Fruit fly (Drosophila melanogaster) whole organism, embryonic: ENCODE measurements around the gene Cow.

Experiments
- Atf6 ChIP-seq: fragments of 200-800 bp; sonication (Bioruptor generic); IDR thresholded peaks from 2 replicates; pipeline ENCODE4 v1.3.6; 2022; ENCODE audit warnings: missing biosample characterization, missing genetic modification characterization
- CG10321 ChIP-seq: fragments of 200-800 bp; sonication (Bioruptor generic); IDR thresholded peaks from 2 replicates; pipeline ENCODE4 v1.3.6; 2022; ENCODE audit warnings: missing biosample characterization, missing genetic modification characterization
- CG11093 ChIP-seq: fragments of 200-800 bp; sonication (Bioruptor generic); IDR thresholded peaks from 3 replicates; pipeline ENCODE4 v1.3.6; 2022; ENCODE audit warnings: missing biosample characterization, missing genetic modification characterization
- CG11247 ChIP-seq: fragments of 200-800 bp; sonication (Bioruptor generic); IDR thresholded peaks from 2 replicates; pipeline ENCODE4 v1.3.6; 2022; ENCODE audit warnings: missing biosample characterization, missing genetic modification characterization
- CG12659 ChIP-seq: fragments of 200-800 bp; sonication (Bioruptor generic); optimal IDR thresholded peaks from 3 replicates; lab custom pipeline; 2017; ENCODE audit warnings: mild to moderate bottlenecking, missing biosample characterization, missing genetic modification reagents, missing genetic modification characterization
- CG12744 ChIP-seq: fragments of 200-800 bp; sonication (Bioruptor generic); optimal IDR thresholded peaks from 2 replicates; lab custom pipeline; 2016; ENCODE audit warnings: missing biosample characterization, missing genetic modification characterization
- CG18011 ChIP-seq: fragments of 200-800 bp; sonication (Bioruptor generic); optimal IDR thresholded peaks from 2 replicates; lab custom pipeline; 2017; ENCODE audit warnings: missing biosample characterization, missing genetic modification characterization, mild to moderate bottlenecking, moderate library complexity, missing genotype
- CG18262 ChIP-seq: fragments of 200-800 bp; optimal IDR thresholded peaks from 3 replicates; lab custom pipeline; 2019; ENCODE audit warnings: missing biosample characterization, mild to moderate bottlenecking, missing genetic modification characterization, moderate library complexity
- CG1832 ChIP-seq: fragments of 200-800 bp; sonication (Bioruptor generic); optimal IDR thresholded peaks from 2 replicates; lab custom pipeline; 2017; ENCODE audit warnings: missing biosample characterization, mild to moderate bottlenecking, missing genetic modification characterization, inconsistent platforms
- CG2712 ChIP-seq: fragments of 200-800 bp; optimal IDR thresholded peaks from 3 replicates; lab custom pipeline; 2019; ENCODE audit warnings: missing biosample characterization, mild to moderate bottlenecking, missing genetic modification characterization, moderate library complexity
- CG31365 ChIP-seq: fragments of 200-800 bp; sonication (Bioruptor generic); optimal IDR thresholded peaks from 2 replicates; lab custom pipeline; 2018; ENCODE audit warnings: missing biosample characterization, mild to moderate bottlenecking, missing genetic modification characterization
- CG3163 ChIP-seq: fragments of 200-800 bp; sonication (Bioruptor generic); optimal IDR thresholded peaks from 3 replicates; lab custom pipeline; 2016; ENCODE audit warnings: missing biosample characterization, missing genetic modification characterization
- CG33213 ChIP-seq: fragments of 200-800 bp; sonication (Bioruptor generic); optimal IDR thresholded peaks from 3 replicates; lab custom pipeline; 2016; ENCODE audit warnings: missing biosample characterization, missing genetic modification characterization
- CG34224 ChIP-seq: fragments of 200-800 bp; sonication (Bioruptor generic); IDR thresholded peaks from 3 replicates; pipeline ENCODE4 v1.3.6; 2022; ENCODE audit warnings: missing biosample characterization, missing genetic modification characterization; ENCODE audit not compliant: partially characterized antibody
- CG34422 ChIP-seq: fragments of 200-800 bp; sonication (Bioruptor generic); IDR thresholded peaks from 3 replicates; pipeline ENCODE4 v1.3.6; 2022; ENCODE audit warnings: missing biosample characterization, missing genetic modification characterization
- CG43689 ChIP-seq: fragments of 200-800 bp; sonication (Bioruptor generic); IDR thresholded peaks from 2 replicates; pipeline ENCODE4 v1.3.6; 2022; ENCODE audit warnings: missing biosample characterization, missing genetic modification characterization
- CG7372 ChIP-seq: fragments of 200-800 bp; sonication (Bioruptor generic); IDR thresholded peaks from 2 replicates; pipeline ENCODE4 v1.3.6; 2022; ENCODE audit warnings: missing biosample characterization, missing genetic modification characterization
- CG7556 ChIP-seq: fragments of 200-800 bp; sonication (Bioruptor generic); optimal IDR thresholded peaks from 2 replicates; lab custom pipeline; 2017; ENCODE audit warnings: missing biosample characterization, mild to moderate bottlenecking, missing genetic modification characterization
- CG9215 ChIP-seq: fragments of 200-800 bp; sonication (Bioruptor generic); IDR thresholded peaks from 2 replicates; pipeline ENCODE4 v1.3.6; 2022; ENCODE audit warnings: missing biosample characterization, missing genetic modification characterization
- Deaf1 ChIP-seq: fragments of 200-800 bp; optimal IDR thresholded peaks from 3 replicates; lab custom pipeline; 2019; ENCODE audit warnings: missing biosample characterization, mild to moderate bottlenecking, missing genetic modification characterization, moderate library complexity
- Gug ChIP-seq: fragments of 200-800 bp; sonication (Bioruptor generic); IDR thresholded peaks from 4 replicates; pipeline ENCODE4 v1.3.6; 2022; ENCODE audit warnings: missing biosample characterization, missing genetic modification characterization
- HmgZ ChIP-seq: fragments of 200-800 bp; sonication (Bioruptor generic); optimal IDR thresholded peaks from 2 replicates; lab custom pipeline; 2018; ENCODE audit warnings: missing biosample characterization, mild to moderate bottlenecking, missing genetic modification characterization
- Hr51 ChIP-seq, 2 experiments: fragments of 200-800 bp; sonication (Bioruptor generic); optimal IDR thresholded peaks; 2 replicates in 1 of 2; 3 replicates in 1 of 2; lab custom pipeline; 2016 to 2018; ENCODE audit warnings: missing biosample characterization in 2 of 2, missing genetic modification characterization in 2 of 2, mild to moderate bottlenecking in 1 of 2, moderate library complexity in 1 of 2
- Hr78 ChIP-seq, 2 experiments: fragments of 200-800 bp in 1 of 2; fragments of >200 bp in 1 of 2; sonication (Bioruptor generic) in 1 of 2; optimal IDR thresholded peaks; 2 replicates each; lab custom pipeline; 2017 to 2019; ENCODE audit warnings: missing biosample characterization in 2 of 2, missing genetic modification characterization in 2 of 2, mild to moderate bottlenecking in 1 of 2, moderate library complexity in 1 of 2
- MBD-R2 ChIP-seq: fragments of 200-800 bp; sonication (Bioruptor generic); IDR thresholded peaks from 2 replicates; pipeline ENCODE4 v1.3.6; 2022; ENCODE audit warnings: missing biosample characterization, missing genetic modification characterization
- MTF-1 ChIP-seq: fragments of 200-800 bp; sonication (Bioruptor generic); optimal IDR thresholded peaks from 2 replicates; lab custom pipeline; 2018; ENCODE audit warnings: missing biosample characterization, mild to moderate bottlenecking, missing genetic modification characterization, borderline replicate concordance
- Mad ChIP-seq: fragments of 200-800 bp; sonication (Bioruptor generic); optimal IDR thresholded peaks from 2 replicates; lab custom pipeline; 2016; ENCODE audit warnings: missing biosample characterization, missing genetic modification characterization
- Myb ChIP-seq: fragments of 200-800 bp; sonication (Bioruptor generic); optimal IDR thresholded peaks from 2 replicates; lab custom pipeline; 2016; ENCODE audit warnings: missing biosample characterization, missing genetic modification characterization
- Six4 ChIP-seq: fragments of 200-800 bp; sonication (Bioruptor generic); optimal IDR thresholded peaks from 2 replicates; lab custom pipeline; 2016; ENCODE audit warnings: missing biosample characterization, missing genetic modification characterization
- Sox102F ChIP-seq: fragments of 200-800 bp; sonication (Bioruptor generic); optimal IDR thresholded peaks from 2 replicates; lab custom pipeline; 2018; ENCODE audit warnings: missing biosample characterization, mild to moderate bottlenecking, missing genetic modification characterization, moderate library complexity
- Xbp1 ChIP-seq: fragments of 200-800 bp; sonication (Bioruptor generic); optimal IDR thresholded peaks from 3 replicates; lab custom pipeline; 2016; ENCODE audit warnings: missing biosample characterization, mild to moderate bottlenecking, missing genetic modification characterization
- ac ChIP-seq: fragments of 200-800 bp; sonication (Bioruptor generic); optimal IDR thresholded peaks from 3 replicates; lab custom pipeline; 2017; ENCODE audit warnings: missing biosample characterization, mild to moderate bottlenecking, missing genetic modification characterization
- amos ChIP-seq: fragments of 200-800 bp; sonication (Bioruptor generic); IDR thresholded peaks from 2 replicates; pipeline ENCODE4 v1.3.6; 2022; ENCODE audit warnings: missing biosample characterization, missing genetic modification characterization; ENCODE audit not compliant: partially characterized antibody
- dati ChIP-seq: fragments of 200-800 bp; sonication (Bioruptor generic); IDR thresholded peaks from 2 replicates; pipeline ENCODE4 v1.3.6; 2022; ENCODE audit warnings: missing biosample characterization, missing genetic modification characterization
- gro ChIP-seq: fragments of 200-800 bp; sonication (Bioruptor generic); optimal IDR thresholded peaks from 2 replicates; lab custom pipeline; 2016; ENCODE audit warnings: missing biosample characterization, missing genetic modification characterization
- lilli ChIP-seq: fragments of 200-800 bp; sonication (Bioruptor generic); optimal IDR thresholded peaks from 3 replicates; lab custom pipeline; 2016; ENCODE audit warnings: missing biosample characterization, missing genetic modification characterization
- luna ChIP-seq: fragments of 200-800 bp; sonication (Bioruptor generic); optimal IDR thresholded peaks from 2 replicates; lab custom pipeline; 2016; ENCODE audit warnings: missing biosample characterization, missing genetic modification characterization
- nerfin-1 ChIP-seq: fragments of 200-800 bp; sonication (Bioruptor generic); optimal IDR thresholded peaks from 3 replicates; lab custom pipeline; 2019; ENCODE audit warnings: missing biosample characterization, mild to moderate bottlenecking, missing genetic modification characterization, moderate library complexity
- p53 ChIP-seq: fragments of 200-800 bp; sonication (Bioruptor generic); optimal IDR thresholded peaks from 2 replicates; lab custom pipeline; 2016; ENCODE audit warnings: missing biosample characterization, missing genetic modification characterization
- vvl ChIP-seq: fragments of 200-800 bp; sonication (Bioruptor generic); IDR thresholded peaks from 2 replicates; pipeline ENCODE4 v1.3.6; 2022; ENCODE audit warnings: missing biosample characterization, missing genetic modification characterization
- zfh1 ChIP-seq: fragments of 200-800 bp; sonication (Bioruptor generic); IDR thresholded peaks from 3 replicates; pipeline ENCODE4 v1.3.6; 2022; ENCODE audit warnings: missing biosample characterization, missing genetic modification characterization

Cow gene

DNA sequence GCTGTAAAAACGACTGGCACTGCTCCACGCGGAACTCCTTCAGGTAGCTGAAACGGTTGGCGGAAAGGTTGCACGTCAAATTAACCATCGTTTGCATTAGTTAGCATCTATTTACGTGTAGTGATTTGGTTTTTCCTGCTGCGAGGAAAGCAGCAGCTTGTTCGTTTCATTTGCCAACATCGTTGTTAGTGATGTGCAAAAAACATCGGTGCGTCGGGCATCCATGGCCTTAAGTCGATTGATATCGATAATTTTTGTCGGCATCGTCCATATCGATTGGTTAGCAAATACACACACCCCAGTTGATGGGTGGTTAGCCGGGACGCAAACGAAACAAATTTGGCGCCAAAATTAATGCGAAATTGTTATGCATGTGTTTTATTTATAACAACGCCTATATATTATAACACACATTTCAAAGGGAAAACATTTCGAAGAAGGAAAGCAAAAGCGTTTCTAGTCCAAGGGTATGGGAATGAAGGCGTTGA, 45.2 kb upstream of the Cow start, which contains the start of gene unk (continued):
- no peak for TF ChIP-seq CG10321 (GFP tag; lab: Robert Waterston, UW)
- TF ChIP-seq Mad (GFP tag; lab: Kevin White, UChicago), result peak; percentile 44
- TF ChIP-seq dati (GFP tag; lab: Robert Waterston, UW), result no peak
- TF ChIP-seq p53 (GFP tag; lab: Kevin White, UChicago), result no peak
- TF ChIP-seq Hr78 (GFP tag; optimal IDR thresholded peaks at IDR 0.05; lab: Kevin White, UChicago), result no peak
- TF ChIP-seq CG11093, result no peak
- peak; percentile 62 for TF ChIP-seq CG2712 (tag; lab: Kevin White, UChicago)
- TF ChIP-seq CG11247, result no peak
- peak; percentile 17 for TF ChIP-seq lilli (GFP tag; lab: Kevin White, UChicago)
- TF ChIP-seq CG34422 (GFP tag; lab: Robert Waterston, UW), result peak; percentile 37; the same call in 2 of the 3 replicates
- no peak for TF ChIP-seq nerfin-1 (tag; lab: Kevin White, UChicago)
- peak; percentile 80; the same call in 1 of the 2 replicates for TF ChIP-seq vvl (GFP tag; lab: Robert Waterston, UW)
- TF ChIP-seq MTF-1 (GFP tag; lab: Kevin White, UChicago), result no peak
- TF ChIP-seq CG7556 (GFP tag; lab: Kevin White, UChicago), result no peak
- TF ChIP-seq CG33213 (GFP tag; lab: Kevin White, UChicago), result peak; percentile 44
- peak; percentile 22 for TF ChIP-seq Xbp1
- TF ChIP-seq ac (GFP tag; lab: Kevin White, UChicago), result no peak
- peak; percentile 99 for TF ChIP-seq amos (GFP tag; lab: Robert Waterston, UW)
- no peak for TF ChIP-seq CG43689 (GFP tag; lab: Robert Waterston, UW)
- TF ChIP-seq CG18262 (tag; lab: Kevin White, UChicago), result no peak
- peak; percentile 56 for TF ChIP-seq Deaf1 (tag; lab: Kevin White, UChicago)
- TF ChIP-seq CG12744 (GFP tag; lab: Kevin White, UChicago), result no peak
- TF ChIP-seq HmgZ (tag; lab: Kevin White, UChicago), result peak; percentile 74
- TF ChIP-seq Six4 (GFP tag; lab: Kevin White, UChicago), result no peak
- TF ChIP-seq CG7372 (GFP tag; lab: Robert Waterston, UW), result no peak
- peak; percentile 19; the same call in 1 of the 2 replicates for TF ChIP-seq MBD-R2 (GFP tag; lab: Robert Waterston, UW)
- peak; percentile 16 for TF ChIP-seq CG12659
- no peak for TF ChIP-seq Atf6 (GFP tag; lab: Robert Waterston, UW)
- TF ChIP-seq Myb (GFP tag; lab: Kevin White, UChicago), result peak; percentile 62
- TF ChIP-seq CG1832 (GFP tag; lab: Kevin White, UChicago), result no peak
- peak; percentile 98 for TF ChIP-seq CG34224 (GFP tag; lab: Robert Waterston, UW)
- TF ChIP-seq CG9215 (GFP tag; lab: Robert Waterston, UW), result no peak
- TF ChIP-seq luna, result peak; percentile 50
- TF ChIP-seq Hr51 (GFP tag; optimal IDR thresholded peaks at IDR 0.05; lab: Kevin White, UChicago), result no peak
- peak; percentile 53 for TF ChIP-seq CG3163 (GFP tag; lab: Kevin White, UChicago)
- TF ChIP-seq gro (GFP tag; lab: Kevin White, UChicago), result peak; percentile 54
- no peak for TF ChIP-seq Sox102F (GFP tag; lab: Kevin White, UChicago)
- TF ChIP-seq Gug (GFP tag; lab: Robert Waterston, UW), result peak; percentile 50; the same call in 1 of the 4 replicates
- TF ChIP-seq CG31365 (tag; lab: Kevin White, UChicago), result no peak
- no peak for TF ChIP-seq CG18011
- 0 out of 3 replicates have a peak, but pooled peaks have one; percentile 11 for TF ChIP-seq zfh1 (GFP tag; lab: Robert Waterston, UW)
